Fruit fly (Drosophila melanogaster): ENCODE data around the gene Tango4.

Gene Tango4

dm6 chrX:12004395-12004768 lies 16.5 kb upstream of the Tango4 start (continued):
- peak; percentile 47 for TF ChIP-seq cyc (GFP tag; optimal IDR thresholded peaks at IDR 0.05)
- TF ChIP-seq OdsH (GFP tag; optimal IDR thresholded peaks at IDR 0.05) = peak; percentile 74
- TF ChIP-seq CG8119 (GFP tag; IDR thresholded peaks at IDR 0.05) = no peak; the same call in 1 of the 3 replicates
- TF ChIP-seq Blimp-1 (GFP tag; optimal IDR thresholded peaks at IDR 0.05) = peak; percentile 2
- peak; percentile 32 to 84 for TF ChIP-seq salr (GFP tag; optimal IDR thresholded peaks at IDR 0.05)
- TF ChIP-seq Sox14 (GFP tag; optimal IDR thresholded peaks at IDR 0.05) = no peak
- peak; percentile 67; the same call in 2 of the 3 replicates for TF ChIP-seq CG6163 (GFP tag; IDR thresholded peaks at IDR 0.05)
- peak; percentile 79 for TF ChIP-seq svp (GFP tag)
- TF ChIP-seq CG6792 (GFP tag; optimal IDR thresholded peaks at IDR 0.05) = peak; percentile 70
- peak; percentile 68 for TF ChIP-seq esn (GFP tag; optimal IDR thresholded peaks at IDR 0.05)
- peak; percentile 51 for TF ChIP-seq CG31627 (GFP tag; optimal IDR thresholded peaks at IDR 0.05)
- TF ChIP-seq Gug (GFP tag; IDR thresholded peaks at IDR 0.05) = peak; percentile 38; the same call in 1 of the 2 replicates
- peak; percentile 52 for TF ChIP-seq CG16779 (tag; optimal IDR thresholded peaks at IDR 0.05)
- peak; percentile 10 for TF ChIP-seq CG7368 (GFP tag; optimal IDR thresholded peaks at IDR 0.05)
- peak; percentile 73 for TF ChIP-seq fd59A (GFP tag; optimal IDR thresholded peaks at IDR 0.05)
- TF ChIP-seq Met (GFP tag; optimal IDR thresholded peaks at IDR 0.05) = peak; percentile 27
- peak; percentile 55; the same call in 2 of the 3 replicates for TF ChIP-seq eg (GFP tag; IDR thresholded peaks at IDR 0.05)
- peak; percentile 76 for TF ChIP-seq CG4318 (GFP tag; optimal IDR thresholded peaks at IDR 0.05)
- TF ChIP-seq CG10669 (GFP tag; optimal IDR thresholded peaks at IDR 0.05) = peak; percentile 71
- TF ChIP-seq Eip75B (GFP tag; optimal IDR thresholded peaks at IDR 0.05) = no peak
- TF ChIP-seq acj6 (GFP tag; optimal IDR thresholded peaks at IDR 0.05) = peak; percentile 53
- TF ChIP-seq CG6854 (GFP tag; optimal IDR thresholded peaks at IDR 0.05) = peak; percentile 27
- peak; percentile 53 for TF ChIP-seq achi (GFP tag; optimal IDR thresholded peaks at IDR 0.05)
- TF ChIP-seq fd85E (GFP tag; optimal IDR thresholded peaks at IDR 0.05) = no peak
- no peak for TF ChIP-seq fkh (GFP tag; optimal IDR thresholded peaks at IDR 0.05)

dm6 chrX:12006678-12007441 lies 14.0 kb upstream of the Tango4 start, which contains the start of gene CG1806:
Gene CG1806, plus strand, starts transcription at chrX:12007176.
- TF ChIP-seq vri (GFP tag; optimal IDR thresholded peaks at IDR 0.05) (peak; percentile 51), CG7368 (GFP tag; optimal IDR thresholded peaks at IDR 0.05) (no peak), Sox14 (GFP tag; optimal IDR thresholded peaks at IDR 0.05) (no peak), Ets96B (tag; optimal IDR thresholded peaks at IDR 0.05) (peak; percentile 40), Ets21C (GFP tag; optimal IDR thresholded peaks at IDR 0.05) (no peak), achi (GFP tag; optimal IDR thresholded peaks at IDR 0.05) (peak; percentile 15), salr (GFP tag; optimal IDR thresholded peaks at IDR 0.05) (peak in 1 of 2 experiments; percentile 37), acj6 (GFP tag; optimal IDR thresholded peaks at IDR 0.05) (no peak), CG8319 (GFP tag; optimal IDR thresholded peaks at IDR 0.05) (no peak), CG3919 (GFP tag; optimal IDR thresholded peaks at IDR 0.05) (no peak), Hr4 (GFP tag; optimal IDR thresholded peaks at IDR 0.05) (no peak), CG34406 (GFP tag; optimal IDR thresholded peaks at IDR 0.05) (no peak), Gug (GFP tag; IDR thresholded peaks at IDR 0.05) (no peak), ss (GFP tag; optimal IDR thresholded peaks at IDR 0.05) (peak; percentile 49 to 82), CG8632 (GFP tag; optimal IDR thresholded peaks at IDR 0.05) (peak; percentile 25), dsx (GFP tag; optimal IDR thresholded peaks at IDR 0.05; ENCODE audit: poor library complexity, severe bottlenecking) (peak; percentile 30), Eip75B (GFP tag; optimal IDR thresholded peaks at IDR 0.05) (peak; percentile 36), CG11902 (GFP tag; optimal IDR thresholded peaks at IDR 0.05) (no peak), lz (GFP tag; optimal IDR thresholded peaks at IDR 0.05) (no peak), Sox15 (GFP tag; optimal IDR thresholded peaks at IDR 0.05) (no peak), esn (GFP tag; optimal IDR thresholded peaks at IDR 0.05) (peak; percentile 26), CG11294 (GFP tag; IDR thresholded peaks at IDR 0.05) (no peak), Sox102F (GFP tag; optimal IDR thresholded peaks at IDR 0.05) (peak; percentile 48), Eip93F (GFP tag; optimal IDR thresholded peaks at IDR 0.05) (no peak), CG11762 (GFP tag; optimal IDR thresholded peaks at IDR 0.05; ENCODE audit: insufficient read depth) (no peak), pdm3 (GFP tag; optimal IDR thresholded peaks at IDR 0.05) (peak; percentile 6), fd85E (GFP tag; optimal IDR thresholded peaks at IDR 0.05) (peak; percentile 63), CG4318 (GFP tag; optimal IDR thresholded peaks at IDR 0.05) (no peak), CG6163 (GFP tag; IDR thresholded peaks at IDR 0.05) (peak; percentile 75; the same call in 2 of the 3 replicates), CG8119 (GFP tag; IDR thresholded peaks at IDR 0.05) (peak; percentile 57; the same call in 2 of the 3 replicates), CG6792 (GFP tag; optimal IDR thresholded peaks at IDR 0.05) (no peak), svp (GFP tag) (peak; percentile 43), dac (GFP tag; optimal IDR thresholded peaks at IDR 0.05) (no peak), CG10631 (GFP tag; optimal IDR thresholded peaks at IDR 0.05) (no peak), OdsH (GFP tag; optimal IDR thresholded peaks at IDR 0.05) (no peak), CG6276 (GFP tag; optimal IDR thresholded peaks at IDR 0.05) (peak; percentile 68)
